Worm (Caenorhabditis elegans): Measurements from ENCODE around the gene sbsp-1.

- TF ChIP-seq dve-1 (tag; optimal IDR thresholded peaks at IDR 0.05) (no peak), ttx-3 (tag; optimal IDR thresholded peaks at IDR 0.05) (no peak), ceh-2 (tag; optimal IDR thresholded peaks at IDR 0.05) (no peak), fax-1 (tag; optimal IDR thresholded peaks at IDR 0.05) (no peak), nfya-1 (tag; optimal IDR thresholded peaks at IDR 0.05) (peak; percentile 79)
Observed at ce11 chrIII:10844873-10845272, 12.1 kb downstream of the sbsp-1 start, which contains the start of gene pde-12.
